Worm (Caenorhabditis elegans): ENCODE measurements around the gene grl-19.
A peak's percentile ranks its signal among the peaks of the same experiment; 100 is the strongest.

The grl-19 gene

ce11 chrIV:295734-296201 lies 43.4 kb upstream of the grl-19 start:
- TF ChIP-seq ZK337.2 (GFP tag; IDR thresholded peaks at IDR 0.05) (no peak), php-3 (GFP tag; IDR thresholded peaks at IDR 0.05) (peak; percentile 91), Y75B8A.6 (GFP tag; IDR thresholded peaks at IDR 0.05) (0 out of 2 replicates have a peak, but pooled peaks have one; percentile 21), Y48G9A.11 (GFP tag; IDR thresholded peaks at IDR 0.05) (no peak), hif-1 (tag; optimal IDR thresholded peaks at IDR 0.05) (no peak), daf-8 (GFP tag; IDR thresholded peaks at IDR 0.05) (no peak), daf-16 (GFP tag; optimal IDR thresholded peaks at IDR 0.05) (no peak), daf-16 (tag; optimal IDR thresholded peaks at IDR 0.05) (peak; percentile 78), nhr-77 (tag; optimal IDR thresholded peaks at IDR 0.05) (peak; percentile 69), dmd-6 (GFP tag; IDR thresholded peaks at IDR 0.05) (peak; percentile 86), zfp-3 (GFP tag; conservative IDR thresholded peaks at IDR 0.05) (peak; percentile 23; the same call in 1 of the 2 replicates), ztf-11 (tag; optimal IDR thresholded peaks at IDR 0.05) (no peak), zip-2 (tag; optimal IDR thresholded peaks at IDR 0.05) (no peak), T26A8.4 (GFP tag; IDR thresholded peaks at IDR 0.05) (0 out of 2 replicates have a peak, but pooled peaks have one; percentile 31), F10B5.3 (tag; optimal IDR thresholded peaks at IDR 0.05) (no peak), nhr-41 (GFP tag; IDR thresholded peaks at IDR 0.05) (no peak), madf-9 (GFP tag; conservative IDR thresholded peaks at IDR 0.05) (no peak), ama-1 (optimal IDR thresholded peaks at IDR 0.05) (no peak), F37D6.2 (tag; optimal IDR thresholded peaks at IDR 0.05) (no peak), nhr-48 (tag; optimal IDR thresholded peaks at IDR 0.05) (peak; percentile 54), daf-12 (tag; optimal IDR thresholded peaks at IDR 0.05) (no peak), mdl-1 (tag; optimal IDR thresholded peaks at IDR 0.05) (peak in 1 of 2 experiments; percentile 18), spr-3 (GFP tag; optimal IDR thresholded peaks at IDR 0.05) (no peak), attf-4 (tag; optimal IDR thresholded peaks at IDR 0.05) (no peak), hlh-30 (tag; optimal IDR thresholded peaks at IDR 0.05; ENCODE audit: insufficient read depth) (peak; percentile 70), zfp-2 (tag; optimal IDR thresholded peaks at IDR 0.05) (no peak), R02D3.7 (tag; optimal IDR thresholded peaks at IDR 0.05) (no peak), duxl-1 (tag; optimal IDR thresholded peaks at IDR 0.05; ENCODE audit: poor library complexity) (no peak), mep-1 (tag; optimal IDR thresholded peaks at IDR 0.05) (peak; percentile 52), madf-5 (GFP tag; IDR thresholded peaks at IDR 0.05) (no peak), tag-97 (GFP tag; IDR thresholded peaks at IDR 0.05) (no peak), Y5F2A.4 (GFP tag; optimal IDR thresholded peaks at IDR 0.05) (no peak), snpc-4 (tag; optimal IDR thresholded peaks at IDR 0.05) (no peak), F26F4.8 (GFP tag; conservative IDR thresholded peaks at IDR 0.05) (no peak), mes-2 (tag; optimal IDR thresholded peaks at IDR 0.05; ENCODE audit: poor library complexity, severe bottlenecking) (no peak), lsy-2 (tag; optimal IDR thresholded peaks at IDR 0.05) (no peak), aly-2 (tag; optimal IDR thresholded peaks at IDR 0.05) (no peak), nhr-28 (tag; optimal IDR thresholded peaks at IDR 0.05) (peak; percentile 67), vab-7 (GFP tag; IDR thresholded peaks at IDR 0.05) (no peak), zag-1 (tag; optimal IDR thresholded peaks at IDR 0.05) (no peak), arid-1 (GFP tag; conservative IDR thresholded peaks at IDR 0.05) (no peak), dve-1 (tag; optimal IDR thresholded peaks at IDR 0.05; ENCODE audit: insufficient read depth) (peak; percentile 66), tra-1 (GFP tag; IDR thresholded peaks at IDR 0.05) (peak; percentile 60; the same call in 1 of the 2 replicates), D1046.2 (GFP tag; IDR thresholded peaks at IDR 0.05) (no peak), zip-11 (GFP tag; IDR thresholded peaks at IDR 0.05) (no peak), egl-27 (tag; optimal IDR thresholded peaks at IDR 0.05) (no peak), nhr-25 (tag; optimal IDR thresholded peaks at IDR 0.05; ENCODE audit: borderline replicate concordance, insufficient read depth) (no peak), nhr-102 (tag; optimal IDR thresholded peaks at IDR 0.05) (peak; percentile 54), skn-1 (tag; optimal IDR thresholded peaks at IDR 0.05) (no peak), nhr-11 (tag; optimal IDR thresholded peaks at IDR 0.05) (no peak), mxl-3 (GFP tag; optimal IDR thresholded peaks at IDR 0.05) (peak; percentile 44)
